Fruit fly (Drosophila melanogaster) whole organism, embryonic: Measurements from ENCODE around the gene Vps37B.
A peak's percentile ranks its signal among the peaks of the same experiment; 100 is the strongest.

Experiments used
- Aef1 ChIP-seq: fragments of 200-800 bp; sonication (Bioruptor generic); IDR thresholded peaks from 3 replicates; pipeline ENCODE4 v1.3.6; 2022; ENCODE audit warnings: missing biosample characterization, missing genetic modification characterization
- CG10462 ChIP-seq: fragments of 200-800 bp; sonication (Bioruptor generic); optimal IDR thresholded peaks from 2 replicates; lab custom pipeline; 2016; ENCODE audit warnings: missing biosample characterization, missing genetic modification characterization
- CG11085 ChIP-seq: fragments of 200-800 bp; sonication (Bioruptor generic); IDR thresholded peaks from 2 replicates; pipeline ENCODE4 v1.3.6; 2022; ENCODE audit warnings: missing biosample characterization, missing genetic modification characterization
- CG11695 ChIP-seq: fragments of 200-800 bp; sonication (Bioruptor generic); IDR thresholded peaks from 3 replicates; pipeline ENCODE4 v1.3.6; 2022; ENCODE audit warnings: missing biosample characterization, missing genetic modification characterization
- CG12104 ChIP-seq: fragments of 200-800 bp; sonication (Bioruptor generic); optimal IDR thresholded peaks from 3 replicates; lab custom pipeline; 2016; ENCODE audit warnings: missing biosample characterization, missing genetic modification characterization
- CG12219 ChIP-seq: fragments of 200-800 bp; sonication (Bioruptor generic); optimal IDR thresholded peaks from 3 replicates; lab custom pipeline; 2018; ENCODE audit warnings: missing biosample characterization, mild to moderate bottlenecking, missing genetic modification characterization
- CG1233 ChIP-seq: fragments of 200-800 bp; sonication (Bioruptor generic); optimal IDR thresholded peaks from 4 replicates; lab custom pipeline; 2018; ENCODE audit warnings: missing biosample characterization, mild to moderate bottlenecking, missing genetic modification characterization
- CG14050 ChIP-seq: fragments of 200-800 bp; sonication (Bioruptor generic); IDR thresholded peaks from 3 replicates; pipeline ENCODE4 v1.3.6; 2022; ENCODE audit warnings: missing biosample characterization, missing genetic modification characterization
- CG16813 ChIP-seq: fragments of 200-800 bp; sonication (Bioruptor generic); IDR thresholded peaks from 3 replicates; pipeline ENCODE4 v1.3.6; 2022; ENCODE audit warnings: missing biosample characterization, missing genetic modification characterization; ENCODE audit not compliant: partially characterized antibody
- CG18764 ChIP-seq: fragments of 200-800 bp; sonication (Bioruptor generic); optimal IDR thresholded peaks from 3 replicates; lab custom pipeline; 2016; ENCODE audit warnings: missing biosample characterization, missing genetic modification characterization
- CG2202 ChIP-seq: fragments of 200-800 bp; sonication (Bioruptor generic); optimal IDR thresholded peaks from 2 replicates; lab custom pipeline; 2018; ENCODE audit warnings: missing biosample characterization, mild to moderate bottlenecking, missing genetic modification characterization
- CG31224 ChIP-seq: fragments of 200-800 bp; sonication (Bioruptor generic); IDR thresholded peaks from 2 replicates; pipeline ENCODE4 v1.3.6; 2022; ENCODE audit warnings: missing biosample characterization, missing genetic modification characterization
- CG3847 ChIP-seq: fragments of 200-800 bp; sonication (Bioruptor generic); IDR thresholded peaks from 2 replicates; pipeline ENCODE4 v1.3.6; 2022; ENCODE audit warnings: missing biosample characterization, missing genetic modification characterization
- CG42726 ChIP-seq: fragments of 200-800 bp; sonication (Bioruptor generic); IDR thresholded peaks from 2 replicates; pipeline ENCODE4 v1.3.6; 2022; ENCODE audit warnings: missing biosample characterization, missing genetic modification characterization; ENCODE audit not compliant: partially characterized antibody
- CG6254 ChIP-seq: fragments of 200-800 bp; sonication (Bioruptor generic); optimal IDR thresholded peaks from 3 replicates; lab custom pipeline; 2017; ENCODE audit warnings: mild to moderate bottlenecking, missing biosample characterization, missing genetic modification reagents, missing genetic modification characterization
- CG7556 ChIP-seq: fragments of 200-800 bp; sonication (Bioruptor generic); optimal IDR thresholded peaks from 2 replicates; lab custom pipeline; 2017; ENCODE audit warnings: missing biosample characterization, mild to moderate bottlenecking, missing genetic modification characterization
- CG9797 ChIP-seq: fragments of 200-800 bp; sonication (Bioruptor generic); optimal IDR thresholded peaks from 3 replicates; lab custom pipeline; 2018; ENCODE audit warnings: missing biosample characterization, mild to moderate bottlenecking, missing genetic modification characterization
- Dad ChIP-seq: fragments of 200-800 bp; sonication (Bioruptor generic); optimal IDR thresholded peaks from 3 replicates; lab custom pipeline; 2016; ENCODE audit warnings: missing biosample characterization, missing genetic modification characterization
- Dll ChIP-seq: fragments of 200-800 bp; sonication (Bioruptor generic); IDR thresholded peaks from 4 replicates; pipeline ENCODE4 v1.3.6; 2022; ENCODE audit warnings: missing biosample characterization, missing genetic modification characterization; ENCODE audit not compliant: partially characterized antibody
- Hand ChIP-seq: fragments of 200-800 bp; sonication (Bioruptor generic); optimal IDR thresholded peaks from 2 replicates; lab custom pipeline; 2017; ENCODE audit warnings: mild to moderate bottlenecking, missing biosample characterization, missing genetic modification reagents, missing genetic modification characterization
- Hr51 ChIP-seq, 2 experiments: fragments of 200-800 bp; sonication (Bioruptor generic); optimal IDR thresholded peaks; 2 replicates in 1 of 2; 3 replicates in 1 of 2; lab custom pipeline; 2016 to 2018; ENCODE audit warnings: missing biosample characterization in 2 of 2, missing genetic modification characterization in 2 of 2, mild to moderate bottlenecking in 1 of 2, moderate library complexity in 1 of 2
- Meics ChIP-seq: fragments of 200-800 bp; sonication (Bioruptor generic); optimal IDR thresholded peaks from 2 replicates; lab custom pipeline; 2017; ENCODE audit warnings: missing biosample characterization, mild to moderate bottlenecking, missing genetic modification characterization
- NFAT ChIP-seq: fragments of 200-800 bp; sonication (Bioruptor generic); IDR thresholded peaks from 2 replicates; pipeline ENCODE4 v1.3.6; 2022; ENCODE audit warnings: missing biosample characterization, missing genetic modification characterization
- Optix ChIP-seq: fragments of 200-800 bp; sonication (Bioruptor generic); IDR thresholded peaks from 3 replicates; pipeline ENCODE4 v1.3.6; 2022; ENCODE audit warnings: missing biosample characterization, missing genetic modification characterization
- Stat92E ChIP-seq, 3 experiments: fragments of >200 bp in 2 of 3; fragments of 200-800 bp in 1 of 3; sonication (Bioruptor generic) in 1 of 3; optimal IDR thresholded peaks; 2 replicates each; lab custom pipeline; 2017 to 2019; ENCODE audit warnings: missing biosample characterization in 3 of 3, missing genetic modification characterization in 3 of 3, mild to moderate bottlenecking in 1 of 3, moderate library complexity in 1 of 3
- TFAM ChIP-seq: fragments of 200-800 bp; sonication (Bioruptor generic); optimal IDR thresholded peaks from 2 replicates; lab custom pipeline; 2017; ENCODE audit warnings: missing biosample characterization, missing genetic modification characterization, inconsistent platforms
- Xrp1 ChIP-seq: fragments of 200-800 bp; sonication (Bioruptor generic); IDR thresholded peaks from 2 replicates; pipeline ENCODE4 v1.3.6; 2022; ENCODE audit warnings: missing biosample characterization, missing genetic modification characterization
- bowl ChIP-seq: fragments of 200-800 bp; sonication (Bioruptor generic); IDR thresholded peaks from 2 replicates; pipeline ENCODE4 v1.3.6; 2022; ENCODE audit warnings: missing biosample characterization, missing genetic modification characterization
- dan ChIP-seq: fragments of 200-800 bp; sonication (Bioruptor generic); IDR thresholded peaks from 2 replicates; pipeline ENCODE4 v1.3.6; 2022; ENCODE audit warnings: missing biosample characterization, missing genetic modification characterization
- fd102C ChIP-seq: fragments of 200-800 bp; sonication (Bioruptor generic); optimal IDR thresholded peaks from 2 replicates; lab custom pipeline; 2018; ENCODE audit warnings: missing biosample characterization, mild to moderate bottlenecking, missing genetic modification characterization, moderate library complexity
- gsb ChIP-seq: fragments of 200-800 bp; sonication (Bioruptor generic); IDR thresholded peaks from 2 replicates; pipeline ENCODE4 v1.3.6; 2022; ENCODE audit warnings: missing biosample characterization, missing genetic modification characterization
- gt ChIP-seq: fragments of 200-800 bp; sonication (Bioruptor generic); IDR thresholded peaks from 2 replicates; pipeline ENCODE4 v1.3.6; 2022; ENCODE audit warnings: missing biosample characterization, missing genetic modification characterization
- hth ChIP-seq: fragments of >200 bp; optimal IDR thresholded peaks from 2 replicates; lab custom pipeline; 2017; ENCODE audit warnings: inconsistent platforms
- insv ChIP-seq, 2 experiments: fragments of 200-800 bp; sonication (Bioruptor generic); optimal IDR thresholded peaks; 3 replicates each; lab custom pipeline; 2016 to 2018; ENCODE audit warnings: missing biosample characterization in 2 of 2, missing genetic modification characterization in 2 of 2
- jigr1 ChIP-seq: fragments of 200-800 bp; sonication (Bioruptor generic); IDR thresholded peaks from 3 replicates; pipeline ENCODE4 v1.3.6; 2022; ENCODE audit warnings: missing biosample characterization, missing genetic modification characterization
- jing ChIP-seq: fragments of 200-800 bp; sonication (Bioruptor generic); optimal IDR thresholded peaks from 2 replicates; lab custom pipeline; 2018; ENCODE audit warnings: missing biosample characterization, mild to moderate bottlenecking, missing genetic modification characterization
- jumu ChIP-seq: fragments of 200-800 bp; sonication (Bioruptor generic); optimal IDR thresholded peaks from 3 replicates; lab custom pipeline; 2016; ENCODE audit warnings: missing biosample characterization, missing genetic modification characterization
- kay ChIP-seq: fragments of 200-800 bp; sonication (Bioruptor generic); optimal IDR thresholded peaks from 2 replicates; lab custom pipeline; 2016; ENCODE audit warnings: missing biosample characterization, missing genetic modification characterization
- klu ChIP-seq: fragments of 200-800 bp; sonication (Bioruptor generic); IDR thresholded peaks from 2 replicates; pipeline ENCODE4 v1.3.6; 2022; ENCODE audit warnings: missing biosample characterization, missing genetic modification characterization
- lilli ChIP-seq: fragments of 200-800 bp; sonication (Bioruptor generic); optimal IDR thresholded peaks from 3 replicates; lab custom pipeline; 2016; ENCODE audit warnings: missing biosample characterization, missing genetic modification characterization
- mam ChIP-seq: fragments of 200-800 bp; sonication (Bioruptor generic); optimal IDR thresholded peaks from 3 replicates; lab custom pipeline; 2016; ENCODE audit warnings: missing biosample characterization, missing genetic modification characterization
- pb ChIP-seq: fragments of 200-800 bp; sonication (Bioruptor generic); optimal IDR thresholded peaks from 3 replicates; lab custom pipeline; 2016; ENCODE audit warnings: missing biosample characterization, missing genetic modification characterization
- pros ChIP-seq: fragments of 200-800 bp; sonication (Bioruptor generic); optimal IDR thresholded peaks from 3 replicates; lab custom pipeline; 2019; ENCODE audit warnings: missing biosample characterization, mild to moderate bottlenecking, missing genetic modification characterization, moderate library complexity
- pum ChIP-seq: fragments of 200-800 bp; sonication (Bioruptor generic); optimal IDR thresholded peaks from 2 replicates; lab custom pipeline; 2016; ENCODE audit warnings: missing biosample characterization, missing genetic modification characterization
- row ChIP-seq: fragments of 200-800 bp; sonication (Bioruptor generic); IDR thresholded peaks from 3 replicates; pipeline ENCODE4 v1.3.6; 2022; ENCODE audit warnings: missing biosample characterization, missing genetic modification characterization
- sima ChIP-seq: fragments of 200-800 bp; sonication (Bioruptor generic); optimal IDR thresholded peaks from 2 replicates; lab custom pipeline; 2016; ENCODE audit warnings: missing biosample characterization, missing genetic modification characterization
- tna ChIP-seq: fragments of 200-800 bp; sonication (Bioruptor generic); IDR thresholded peaks from 2 replicates; pipeline ENCODE4 v1.3.6; 2022; ENCODE audit warnings: missing biosample characterization, missing genetic modification characterization; ENCODE audit not compliant: partially characterized antibody
- yki ChIP-seq: fragments of >200 bp; optimal IDR thresholded peaks from 3 replicates; lab custom pipeline; 2018

The Vps37B gene

dm6 chr3R:5263311-5264250 lies 37.6 kb downstream of the Vps37B start:
- TF ChIP-seq CG31224 (peak; percentile 61), CG42726 (GFP tag; lab: Robert Waterston, UW) (no peak), Optix (peak; percentile 43; the same call in 1 of the 3 replicates), CG16813 (GFP tag; lab: Robert Waterston, UW) (no peak), hth (no peak), Hr51 (GFP tag; optimal IDR thresholded peaks at IDR 0.05; lab: Kevin White, UChicago) (peak in 1 of 2 experiments; percentile 95), Hand (GFP tag; lab: Kevin White, UChicago) (peak; percentile 73), insv (GFP tag; optimal IDR thresholded peaks at IDR 0.05; lab: Kevin White, UChicago) (peak in 1 of 2 experiments; percentile 59), CG11085 (GFP tag; lab: Robert Waterston, UW) (0 out of 2 replicates have a peak, but pooled peaks have one; percentile 23), Meics (GFP tag; lab: Kevin White, UChicago) (peak; percentile 90), CG2202 (peak; percentile 32), CG9797 (no peak), pb (no peak), Dad (no peak), sima (GFP tag; lab: Kevin White, UChicago) (no peak), klu (GFP tag; lab: Robert Waterston, UW) (peak; percentile 73; the same call in 1 of the 2 replicates), jigr1 (no peak), Xrp1 (GFP tag; lab: Robert Waterston, UW) (peak; percentile 74), lilli (peak; percentile 43), CG7556 (GFP tag; lab: Kevin White, UChicago) (peak; percentile 92), CG18764 (peak; percentile 53), mam (GFP tag; lab: Kevin White, UChicago) (peak; percentile 10), CG1233 (peak; percentile 90), CG12104 (GFP tag; lab: Kevin White, UChicago) (peak; percentile 80), jumu (GFP tag; lab: Kevin White, UChicago) (no peak), tna (GFP tag; lab: Robert Waterston, UW) (peak; percentile 24; the same call in 1 of the 2 replicates), Aef1 (GFP tag; lab: Robert Waterston, UW) (peak; percentile 71; the same call in 2 of the 3 replicates), jing (GFP tag; lab: Kevin White, UChicago) (peak; percentile 41), pros (GFP tag; lab: Kevin White, UChicago) (peak; percentile 36), Stat92E (GFP tag; optimal IDR thresholded peaks at IDR 0.05; lab: Kevin White, UChicago) (no peak), fd102C (GFP tag; lab: Kevin White, UChicago) (no peak), kay (GFP tag; lab: Kevin White, UChicago) (no peak), CG14050 (GFP tag; lab: Robert Waterston, UW) (peak; percentile 49; the same call in 1 of the 3 replicates), CG10462 (GFP tag; lab: Kevin White, UChicago) (peak; percentile 60), pum (GFP tag; lab: Kevin White, UChicago) (peak; percentile 28), yki (lab: Kevin White, UChicago) (no peak), gsb (peak; percentile 63; the same call in 1 of the 2 replicates), gt (GFP tag; lab: Robert Waterston, UW) (peak; percentile 45; the same call in 1 of the 2 replicates), Dll (GFP tag; lab: Robert Waterston, UW) (0 out of 4 replicates have a peak, but pooled peaks have one; percentile 29), row (peak; percentile 77), NFAT (GFP tag; lab: Robert Waterston, UW) (0 out of 2 replicates have a peak, but pooled peaks have one; percentile 29), CG11695 (peak; percentile 90), TFAM (GFP tag; lab: Kevin White, UChicago) (no peak), dan (GFP tag; lab: Robert Waterston, UW) (no peak), CG12219 (GFP tag; lab: Kevin White, UChicago) (peak; percentile 41), CG3847 (peak; percentile 82), CG6254 (GFP tag; lab: Kevin White, UChicago) (peak; percentile 73), bowl (GFP tag; lab: Robert Waterston, UW) (no peak)
